Fruit fly (Drosophila melanogaster) whole organism, embryonic: ENCODE data around the gene CG42375.

ENCODE experiments used
- Ada2b ChIP-seq: fragments of 200-800 bp; sonication (Bioruptor generic); IDR thresholded peaks from 2 replicates; pipeline ENCODE4 v1.3.6; 2022; ENCODE audit warnings: missing biosample characterization, missing genetic modification characterization
- C15 ChIP-seq: fragments of 200-800 bp; sonication (Bioruptor generic); IDR thresholded peaks from 3 replicates; pipeline ENCODE4 v1.3.6; 2022; ENCODE audit warnings: missing biosample characterization, missing genetic modification characterization
- CG10565 ChIP-seq: fragments of 200-800 bp; sonication (Bioruptor generic); optimal IDR thresholded peaks from 3 replicates; lab custom pipeline; 2016; ENCODE audit warnings: missing biosample characterization, mild to moderate bottlenecking, missing genetic modification characterization
- CG11247 ChIP-seq: fragments of 200-800 bp; sonication (Bioruptor generic); IDR thresholded peaks from 2 replicates; pipeline ENCODE4 v1.3.6; 2022; ENCODE audit warnings: missing biosample characterization, missing genetic modification characterization
- CG12071 ChIP-seq: fragments of 200-800 bp; sonication (Bioruptor generic); optimal IDR thresholded peaks from 3 replicates; lab custom pipeline; 2018; ENCODE audit warnings: missing biosample characterization, mild to moderate bottlenecking, missing genetic modification characterization
- CG12219 ChIP-seq: fragments of 200-800 bp; sonication (Bioruptor generic); optimal IDR thresholded peaks from 3 replicates; lab custom pipeline; 2018; ENCODE audit warnings: missing biosample characterization, mild to moderate bottlenecking, missing genetic modification characterization
- CG12236 ChIP-seq: fragments of 200-800 bp; sonication (Bioruptor generic); optimal IDR thresholded peaks from 2 replicates; lab custom pipeline; 2016; ENCODE audit warnings: missing biosample characterization, missing genetic modification characterization
- CG12391 ChIP-seq: fragments of 200-800 bp; sonication (Bioruptor generic); optimal IDR thresholded peaks from 3 replicates; lab custom pipeline; 2018; ENCODE audit warnings: missing biosample characterization, mild to moderate bottlenecking, missing genetic modification characterization, moderate library complexity
- CG13424 ChIP-seq: fragments of 200-800 bp; sonication (Bioruptor generic); optimal IDR thresholded peaks from 2 replicates; lab custom pipeline; 2019; ENCODE audit warnings: missing biosample characterization, mild to moderate bottlenecking, missing genetic modification characterization, moderate library complexity
- CG14050 ChIP-seq: fragments of 200-800 bp; sonication (Bioruptor generic); IDR thresholded peaks from 3 replicates; pipeline ENCODE4 v1.3.6; 2022; ENCODE audit warnings: missing biosample characterization, missing genetic modification characterization
- CG14860 ChIP-seq: fragments of 200-800 bp; sonication (Bioruptor generic); IDR thresholded peaks from 3 replicates; pipeline ENCODE4 v1.3.6; 2022; ENCODE audit warnings: missing biosample characterization, missing genetic modification characterization; ENCODE audit not compliant: partially characterized antibody
- CG1832 ChIP-seq: fragments of 200-800 bp; sonication (Bioruptor generic); optimal IDR thresholded peaks from 2 replicates; lab custom pipeline; 2017; ENCODE audit warnings: missing biosample characterization, mild to moderate bottlenecking, missing genetic modification characterization, inconsistent platforms
- CG2678 ChIP-seq: fragments of 200-800 bp; sonication (Bioruptor generic); optimal IDR thresholded peaks from 3 replicates; lab custom pipeline; 2019; ENCODE audit warnings: missing biosample characterization, mild to moderate bottlenecking, missing genetic modification characterization, moderate library complexity
- CG2712 ChIP-seq: fragments of 200-800 bp; optimal IDR thresholded peaks from 3 replicates; lab custom pipeline; 2019; ENCODE audit warnings: missing biosample characterization, mild to moderate bottlenecking, missing genetic modification characterization, moderate library complexity
- CG3407 ChIP-seq: fragments of 200-800 bp; sonication (Bioruptor generic); optimal IDR thresholded peaks from 2 replicates; lab custom pipeline; 2018; ENCODE audit warnings: missing biosample characterization, mild to moderate bottlenecking, missing genetic modification characterization
- CG34376 ChIP-seq: fragments of 200-800 bp; sonication (Bioruptor generic); optimal IDR thresholded peaks from 2 replicates; lab custom pipeline; 2018; ENCODE audit warnings: missing biosample characterization, mild to moderate bottlenecking, missing genetic modification characterization
- CG4360 ChIP-seq: fragments of 200-800 bp; sonication (Bioruptor generic); IDR thresholded peaks from 2 replicates; pipeline ENCODE4 v1.3.6; 2022; ENCODE audit warnings: missing biosample characterization, missing genetic modification characterization
- CG43689 ChIP-seq: fragments of 200-800 bp; sonication (Bioruptor generic); IDR thresholded peaks from 2 replicates; pipeline ENCODE4 v1.3.6; 2022; ENCODE audit warnings: missing biosample characterization, missing genetic modification characterization
- CG4617 ChIP-seq: fragments of 200-800 bp; sonication (Bioruptor generic); optimal IDR thresholded peaks from 3 replicates; lab custom pipeline; 2016; ENCODE audit warnings: missing biosample characterization, missing genetic modification characterization, borderline replicate concordance
- CG7839 ChIP-seq: fragments of 200-800 bp; sonication (Bioruptor generic); optimal IDR thresholded peaks from 3 replicates; lab custom pipeline; 2018; ENCODE audit warnings: missing biosample characterization, mild to moderate bottlenecking, missing genetic modification characterization, moderate library complexity
- CG8388 ChIP-seq: fragments of 200-800 bp; sonication (Bioruptor generic); optimal IDR thresholded peaks from 2 replicates; lab custom pipeline; 2019; ENCODE audit warnings: missing biosample characterization, mild to moderate bottlenecking, missing genetic modification characterization, moderate library complexity
- Dll ChIP-seq: fragments of 200-800 bp; sonication (Bioruptor generic); IDR thresholded peaks from 4 replicates; pipeline ENCODE4 v1.3.6; 2022; ENCODE audit warnings: missing biosample characterization, missing genetic modification characterization; ENCODE audit not compliant: partially characterized antibody
- Drgx ChIP-seq: fragments of 200-800 bp; sonication (Bioruptor generic); IDR thresholded peaks from 2 replicates; pipeline ENCODE4 v1.3.6; 2022; ENCODE audit warnings: missing biosample characterization, missing genetic modification characterization
- Hr3 ChIP-seq: fragments of 200-800 bp; sonication (Bioruptor generic); optimal IDR thresholded peaks from 3 replicates; lab custom pipeline; 2016; ENCODE audit warnings: missing biosample characterization, missing genetic modification characterization
- Med ChIP-seq: fragments of 200-800 bp; sonication (Bioruptor generic); peaks from one replicate; lab custom pipeline; 2016; ENCODE audit warnings: missing biosample characterization, missing genetic modification characterization, mild to moderate bottlenecking, inconsistent platforms, moderate library complexity
- PHDP ChIP-seq: fragments of 200-800 bp; sonication (Bioruptor generic); optimal IDR thresholded peaks from 3 replicates; lab custom pipeline; 2018; ENCODE audit warnings: missing biosample characterization, mild to moderate bottlenecking, missing genetic modification characterization, moderate library complexity
- Sox102F ChIP-seq: fragments of 200-800 bp; sonication (Bioruptor generic); optimal IDR thresholded peaks from 2 replicates; lab custom pipeline; 2018; ENCODE audit warnings: missing biosample characterization, mild to moderate bottlenecking, missing genetic modification characterization, moderate library complexity
- Xrp1 ChIP-seq: fragments of 200-800 bp; sonication (Bioruptor generic); IDR thresholded peaks from 2 replicates; pipeline ENCODE4 v1.3.6; 2022; ENCODE audit warnings: missing biosample characterization, missing genetic modification characterization
- amos ChIP-seq: fragments of 200-800 bp; sonication (Bioruptor generic); IDR thresholded peaks from 2 replicates; pipeline ENCODE4 v1.3.6; 2022; ENCODE audit warnings: missing biosample characterization, missing genetic modification characterization; ENCODE audit not compliant: partially characterized antibody
- cad ChIP-seq: fragments of >200 bp; optimal IDR thresholded peaks from 2 replicates; lab custom pipeline; 2017; ENCODE audit warnings: missing biosample characterization, missing genetic modification characterization
- exex ChIP-seq: fragments of 200-800 bp; sonication (Bioruptor generic); optimal IDR thresholded peaks from 4 replicates; lab custom pipeline; 2018; ENCODE audit warnings: missing biosample characterization, mild to moderate bottlenecking, missing genetic modification characterization, moderate library complexity
- fd64A ChIP-seq: fragments of 200-800 bp; sonication (Bioruptor generic); optimal IDR thresholded peaks from 3 replicates; lab custom pipeline; 2018; ENCODE audit warnings: missing biosample characterization, mild to moderate bottlenecking, missing genetic modification characterization
- fd96Cb ChIP-seq: fragments of 200-800 bp; sonication (Bioruptor generic); optimal IDR thresholded peaks from 2 replicates; lab custom pipeline; 2018; ENCODE audit warnings: missing biosample characterization, mild to moderate bottlenecking, missing genetic modification characterization, moderate library complexity
- gem ChIP-seq: fragments of 200-800 bp; sonication (Bioruptor generic); optimal IDR thresholded peaks from 2 replicates; lab custom pipeline; 2019; ENCODE audit warnings: missing biosample characterization, mild to moderate bottlenecking, missing genetic modification characterization, moderate library complexity
- hkb ChIP-seq, 2 experiments: fragments of 200-800 bp in 1 of 2; fragments of >200 bp in 1 of 2; sonication (Bioruptor generic) in 1 of 2; IDR thresholded peaks in 1 of 2; optimal IDR thresholded peaks in 1 of 2; 2 replicates each; pipeline versions ENCODE4 v1.3.6 to Lab custom; 2017 to 2022; ENCODE audit warnings: missing biosample characterization in 1 of 2, missing genetic modification characterization in 1 of 2
- insv ChIP-seq, 2 experiments: fragments of 200-800 bp; sonication (Bioruptor generic); optimal IDR thresholded peaks; 3 replicates each; lab custom pipeline; 2016 to 2018; ENCODE audit warnings: missing biosample characterization in 2 of 2, missing genetic modification characterization in 2 of 2
- jing ChIP-seq: fragments of 200-800 bp; sonication (Bioruptor generic); optimal IDR thresholded peaks from 2 replicates; lab custom pipeline; 2018; ENCODE audit warnings: missing biosample characterization, mild to moderate bottlenecking, missing genetic modification characterization
- jumu ChIP-seq: fragments of 200-800 bp; sonication (Bioruptor generic); optimal IDR thresholded peaks from 3 replicates; lab custom pipeline; 2016; ENCODE audit warnings: missing biosample characterization, missing genetic modification characterization
- kni ChIP-seq: fragments of 200-800 bp; sonication (Bioruptor generic); optimal IDR thresholded peaks from 3 replicates; lab custom pipeline; 2017; ENCODE audit warnings: mild to moderate bottlenecking, missing biosample characterization, missing genetic modification reagents, missing genetic modification characterization
- lab ChIP-seq: fragments of 200-800 bp; sonication (Bioruptor generic); optimal IDR thresholded peaks from 3 replicates; lab custom pipeline; 2017; ENCODE audit warnings: missing biosample characterization, missing genetic modification characterization, mild to moderate bottlenecking, moderate library complexity, missing genetic modification reagents
- lilli ChIP-seq: fragments of 200-800 bp; sonication (Bioruptor generic); optimal IDR thresholded peaks from 3 replicates; lab custom pipeline; 2016; ENCODE audit warnings: missing biosample characterization, missing genetic modification characterization
- lmd ChIP-seq: fragments of 200-800 bp; sonication (Bioruptor generic); IDR thresholded peaks from 2 replicates; pipeline ENCODE4 v1.3.6; 2022; ENCODE audit warnings: missing biosample characterization, missing genetic modification characterization
- pfk ChIP-seq: fragments of 200-800 bp; sonication (Bioruptor generic); optimal IDR thresholded peaks from 2 replicates; lab custom pipeline; 2018; ENCODE audit warnings: missing biosample characterization, mild to moderate bottlenecking, missing genetic modification characterization, moderate library complexity
- ro ChIP-seq: fragments of 200-800 bp; sonication (Bioruptor generic); IDR thresholded peaks from 2 replicates; pipeline ENCODE4 v1.3.6; 2022; ENCODE audit warnings: missing biosample characterization, missing genetic modification characterization
- sisA ChIP-seq: fragments of 200-800 bp; sonication (Bioruptor generic); IDR thresholded peaks from 2 replicates; pipeline ENCODE4 v1.3.6; 2022; ENCODE audit warnings: missing biosample characterization, missing genetic modification characterization
- twi ChIP-seq: fragments of 200-800 bp; optimal IDR thresholded peaks from 2 replicates; lab custom pipeline; 2019; ENCODE audit warnings: missing biosample characterization, mild to moderate bottlenecking, missing genetic modification characterization, moderate library complexity
- unpg ChIP-seq: fragments of 200-800 bp; sonication (Bioruptor generic); optimal IDR thresholded peaks from 3 replicates; lab custom pipeline; 2018; ENCODE audit warnings: missing biosample characterization, mild to moderate bottlenecking, missing genetic modification characterization, moderate library complexity
- wdn ChIP-seq: fragments of 200-800 bp; sonication (Bioruptor generic); IDR thresholded peaks from 2 replicates; pipeline ENCODE4 v1.3.6; 2022; ENCODE audit warnings: missing biosample characterization, missing genetic modification characterization

The CG42375 gene

dm6 chr3R:13796071-13796470 is 16.6 kb downstream of the CG42375 start (continued):
- TF ChIP-seq jing (GFP tag; lab: Kevin White, UChicago) (peak; percentile 8), CG12391 (peak; percentile 40), CG10565 (GFP tag; lab: Kevin White, UChicago) (no peak), pfk (GFP tag; lab: Kevin White, UChicago) (no peak), Drgx (GFP tag; lab: Robert Waterston, UW) (peak; percentile 40), CG2712 (tag; lab: Kevin White, UChicago) (peak; percentile 71), cad (no peak), CG2678 (tag; lab: Kevin White, UChicago) (peak; percentile 54), Xrp1 (peak; percentile 54), gem (tag; lab: Kevin White, UChicago) (peak; percentile 69), unpg (GFP tag; lab: Kevin White, UChicago) (peak; percentile 32), fd96Cb (tag; lab: Kevin White, UChicago) (peak; percentile 38), CG43689 (no peak), PHDP (tag; lab: Kevin White, UChicago) (peak; percentile 39)
- TF ChIP-seq, all 482 proteins: peak for 62

- TF ChIP-seq sisA (GFP tag; lab: Robert Waterston, UW) (no peak), Med (GFP tag; lab: Kevin White, UChicago) (peak; percentile 41), CG34376 (GFP tag; lab: Kevin White, UChicago) (no peak), exex (tag; lab: Kevin White, UChicago) (no peak), hkb (optimal IDR thresholded peaks at IDR 0.05; lab: Kevin White, UChicago) (no peak), hkb (GFP tag; IDR thresholded peaks at IDR 0.05; lab: Robert Waterston, UW) (no peak), CG13424 (tag; lab: Kevin White, UChicago) (no peak), CG14050 (GFP tag; lab: Robert Waterston, UW) (no peak), CG12236 (GFP tag; lab: Kevin White, UChicago) (no peak), CG8388 (GFP tag; lab: Kevin White, UChicago) (no peak), Dll (GFP tag; lab: Robert Waterston, UW) (no peak), CG7839 (tag; lab: Kevin White, UChicago) (no peak), C15 (GFP tag; lab: Robert Waterston, UW) (0 out of 3 replicates have a peak, but pooled peaks have one; percentile 17), lmd (GFP tag; lab: Robert Waterston, UW) (no peak), amos (GFP tag; lab: Robert Waterston, UW) (no peak), CG4617 (GFP tag; lab: Kevin White, UChicago) (no peak), gem (tag; lab: Kevin White, UChicago) (no peak), CG4360 (GFP tag; lab: Robert Waterston, UW) (peak; percentile 90), CG1832 (no peak), lilli (GFP tag; lab: Kevin White, UChicago) (no peak), Hr3 (GFP tag; lab: Kevin White, UChicago) (no peak), insv (GFP tag; optimal IDR thresholded peaks at IDR 0.05; lab: Kevin White, UChicago) (no peak), twi (tag; lab: Kevin White, UChicago) (no peak), jumu (GFP tag; lab: Kevin White, UChicago) (no peak), kni (GFP tag; lab: Kevin White, UChicago) (peak; percentile 72), CG12071 (GFP tag; lab: Kevin White, UChicago) (no peak), CG11247 (no peak), lab (GFP tag; lab: Kevin White, UChicago) (no peak), fd64A (no peak), ro (GFP tag; lab: Robert Waterston, UW) (no peak), CG14860 (GFP tag; lab: Robert Waterston, UW) (no peak), Ada2b (GFP tag; lab: Robert Waterston, UW) (no peak), CG12219 (peak; percentile 12), Sox102F (no peak), wdn (GFP tag; lab: Robert Waterston, UW) (no peak), CG3407 (no peak)
Observed at dm6 chr3R:13796607-13797246, 17.3 kb downstream of the CG42375 start.
